Worm (Caenorhabditis elegans) whole organism, late embryonic: ENCODE results near the gene F32D8.1.

Experiments
- C08G9.2 ChIP-seq: sonication (generic microtip); optimal IDR thresholded peaks from 2 replicates; lab custom pipeline; 2016; ENCODE audit warnings: mild to moderate bottlenecking, missing genetic modification characterization, moderate library complexity, missing compliant biosample characterization
- C38D4.7 ChIP-seq: fragments of 200-800 bp; sonication (Bioruptor generic); optimal IDR thresholded peaks from 2 replicates; lab custom pipeline; 2018; ENCODE audit warnings: mild to moderate bottlenecking, missing genetic modification characterization, moderate library complexity, missing compliant biosample characterization
- F13H6.1 ChIP-seq: sonication (generic microtip); optimal IDR thresholded peaks from 2 replicates; lab custom pipeline; 2016; ENCODE audit warnings: missing genetic modification characterization, missing compliant biosample characterization
- K02D7.2 ChIP-seq: sonication (generic microtip); optimal IDR thresholded peaks from 2 replicates; lab custom pipeline; 2017; ENCODE audit warnings: mild to moderate bottlenecking, missing genetic modification characterization, missing compliant biosample characterization
- K09A11.1 ChIP-seq: sonication (generic microtip); optimal IDR thresholded peaks from 2 replicates; lab custom pipeline; 2017; ENCODE audit warnings: antibody characterized with exemption, mild to moderate bottlenecking, missing genetic modification characterization, missing compliant biosample characterization; ENCODE audit not compliant: insufficient read depth
- T23F11.4 ChIP-seq: fragments of 200-800 bp; sonication (Bioruptor generic); optimal IDR thresholded peaks from 2 replicates; lab custom pipeline; 2018; ENCODE audit warnings: mild to moderate bottlenecking, missing genetic modification characterization, missing compliant biosample characterization
- ahr-1 ChIP-seq: sonication (generic microtip); optimal IDR thresholded peaks from 2 replicates; lab custom pipeline; 2016; ENCODE audit warnings: missing genetic modification characterization, missing compliant biosample characterization
- ama-1 ChIP-seq: fragments of 150-350 bp; optimal IDR thresholded peaks from 2 replicates; lab custom pipeline; 2014
- ceh-14 ChIP-seq: sonication (generic microtip); optimal IDR thresholded peaks from 2 replicates; lab custom pipeline; 2016; ENCODE audit warnings: missing genotype, missing genetic modification characterization, missing compliant biosample characterization
- ceh-18 ChIP-seq: sonication (generic microtip); optimal IDR thresholded peaks from 2 replicates; lab custom pipeline; 2016; ENCODE audit warnings: missing genetic modification characterization, missing compliant biosample characterization
- ceh-19 ChIP-seq: fragments of 200-800 bp; sonication (Bioruptor generic); optimal IDR thresholded peaks from 2 replicates; lab custom pipeline; 2018; ENCODE audit warnings: mild to moderate bottlenecking, missing genetic modification characterization, missing compliant biosample characterization
- ceh-22 ChIP-seq: sonication (generic microtip); optimal IDR thresholded peaks from 2 replicates; lab custom pipeline; 2017; ENCODE audit warnings: missing biosample characterization, missing genetic modification characterization
- ceh-45 ChIP-seq: fragments of 200-800 bp; sonication (Bioruptor generic); IDR thresholded peaks from 2 replicates; pipeline ENCODE4 v1.3.6; 2022; ENCODE audit warnings: missing genetic modification reagents, missing genetic modification characterization, missing compliant biosample characterization
- ceh-48 ChIP-seq: sonication (generic microtip); optimal IDR thresholded peaks from 2 replicates; lab custom pipeline; 2016; ENCODE audit warnings: missing genetic modification characterization, inconsistent platforms, missing compliant biosample characterization
- ceh-9 ChIP-seq: sonication (generic microtip); optimal IDR thresholded peaks from 2 replicates; lab custom pipeline; 2016; ENCODE audit warnings: mild to moderate bottlenecking, missing genetic modification characterization, inconsistent platforms, missing compliant biosample characterization
- che-1 ChIP-seq: sonication (generic microtip); optimal IDR thresholded peaks from 2 replicates; lab custom pipeline; 2016; ENCODE audit warnings: mild to moderate bottlenecking, missing genetic modification characterization, missing compliant biosample characterization
- dve-1 ChIP-seq: sonication (generic microtip); optimal IDR thresholded peaks from 2 replicates; lab custom pipeline; 2017; ENCODE audit warnings: antibody characterized with exemption, mild to moderate bottlenecking, missing genetic modification characterization, missing compliant biosample characterization
- elt-2 ChIP-seq: sonication (generic microtip); optimal IDR thresholded peaks from 2 replicates; lab custom pipeline; 2016; ENCODE audit warnings: missing genetic modification reagents, missing genetic modification characterization, missing compliant biosample characterization
- elt-4 ChIP-seq: sonication (generic microtip); optimal IDR thresholded peaks from 2 replicates; lab custom pipeline; 2016; ENCODE audit warnings: missing genetic modification characterization, missing compliant biosample characterization
- ets-4 ChIP-seq: sonication (generic microtip); optimal IDR thresholded peaks from 2 replicates; lab custom pipeline; 2016; ENCODE audit warnings: missing genetic modification characterization, missing compliant biosample characterization
- fkh-10 ChIP-seq: fragments of 150-350 bp; optimal IDR thresholded peaks from 2 replicates; lab custom pipeline; 2014; ENCODE audit warnings: missing biosample characterization, missing genetic modification reagents, missing genetic modification characterization
- gmeb-2 ChIP-seq: sonication (generic microtip); optimal IDR thresholded peaks from 2 replicates; lab custom pipeline; 2016; ENCODE audit warnings: missing genetic modification characterization, inconsistent platforms, missing compliant biosample characterization
- hlh-13 ChIP-seq: fragments of 200-800 bp; sonication (Bioruptor generic); optimal IDR thresholded peaks from 2 replicates; lab custom pipeline; 2018; ENCODE audit warnings: mild to moderate bottlenecking, missing genetic modification characterization, missing compliant biosample characterization
- lin-11 ChIP-seq: fragments of 200-800 bp; sonication (Bioruptor generic); optimal IDR thresholded peaks from 2 replicates; lab custom pipeline; 2018; ENCODE audit warnings: mild to moderate bottlenecking, missing genetic modification characterization, missing compliant biosample characterization
- nfya-1 ChIP-seq: sonication (generic microtip); optimal IDR thresholded peaks from 2 replicates; lab custom pipeline; 2017; ENCODE audit warnings: missing genetic modification characterization, mild to moderate bottlenecking, missing compliant biosample characterization, antibody characterized with exemption, moderate library complexity
- nhr-232 ChIP-seq: sonication (generic microtip); optimal IDR thresholded peaks from 2 replicates; lab custom pipeline; 2016; ENCODE audit warnings: missing genetic modification characterization, missing compliant biosample characterization
- odd-2 ChIP-seq: sonication (generic microtip); optimal IDR thresholded peaks from 2 replicates; lab custom pipeline; 2017; ENCODE audit warnings: antibody characterized with exemption, mild to moderate bottlenecking, missing genetic modification characterization, missing compliant biosample characterization
- pag-3 ChIP-seq: sonication (generic microtip); optimal IDR thresholded peaks from 2 replicates; lab custom pipeline; 2016; ENCODE audit warnings: missing compliant biosample characterization, missing genetic modification characterization, borderline replicate concordance
- pat-9 ChIP-seq: fragments of 200-800 bp; sonication (Bioruptor generic); optimal IDR thresholded peaks from 2 replicates; lab custom pipeline; 2018; ENCODE audit warnings: mild to moderate bottlenecking, missing genetic modification characterization, moderate library complexity, missing compliant biosample characterization
- pha-4 ChIP-seq: fragments of 150-350 bp; optimal IDR thresholded peaks from 2 replicates; lab custom pipeline; 2018; ENCODE audit warnings: missing biosample characterization, missing genetic modification reagents, missing genetic modification characterization
- pqm-1 ChIP-seq: sonication (generic microtip); optimal IDR thresholded peaks from 2 replicates; lab custom pipeline; 2016; ENCODE audit warnings: missing genetic modification characterization, missing compliant biosample characterization
- sdc-2 ChIP-seq: sonication (generic microtip); optimal IDR thresholded peaks from 2 replicates; lab custom pipeline; 2016; ENCODE audit warnings: missing genotype, missing genetic modification characterization, missing compliant biosample characterization
- sox-2 ChIP-seq: fragments of 200-800 bp; sonication (Bioruptor generic); IDR thresholded peaks from 2 replicates; pipeline ENCODE4 v1.3.6; 2022; ENCODE audit warnings: missing genetic modification reagents, missing genetic modification characterization, missing compliant biosample characterization
- sox-4 ChIP-seq: sonication (generic microtip); optimal IDR thresholded peaks from 2 replicates; lab custom pipeline; 2017; ENCODE audit warnings: mild to moderate bottlenecking, missing genetic modification characterization, inconsistent platforms, missing compliant biosample characterization
- syd-9 ChIP-seq: sonication (generic microtip); optimal IDR thresholded peaks from 2 replicates; lab custom pipeline; 2016; ENCODE audit warnings: mild to moderate bottlenecking, missing genetic modification characterization, moderate library complexity, missing compliant biosample characterization
- tbx-7 ChIP-seq: sonication (generic microtip); optimal IDR thresholded peaks from 2 replicates; lab custom pipeline; 2016; ENCODE audit warnings: missing genotype, missing genetic modification characterization, missing compliant biosample characterization
- ttx-3 ChIP-seq: sonication (generic microtip); optimal IDR thresholded peaks from 2 replicates; lab custom pipeline; 2016; ENCODE audit warnings: missing genetic modification reagents, missing genetic modification characterization, missing compliant biosample characterization
- unc-3 ChIP-seq, 2 experiments: fragments of 200-800 bp in 1 of 2; sonication (Bioruptor generic) in 1 of 2; sonication (generic microtip) in 1 of 2; conservative IDR thresholded peaks in 1 of 2; optimal IDR thresholded peaks in 1 of 2; 2 replicates each; pipeline versions ENCODE4 v1.3.6 to Lab custom; 2016 to 2022; ENCODE audit warnings: missing compliant biosample characterization in 2 of 2, missing genetic modification characterization in 2 of 2, missing genetic modification reagents in 1 of 2
- unc-42 ChIP-seq: sonication (generic microtip); optimal IDR thresholded peaks from 2 replicates; lab custom pipeline; 2016; ENCODE audit warnings: missing genotype, missing genetic modification characterization, missing compliant biosample characterization
- unc-55 ChIP-seq: sonication (generic microtip); optimal IDR thresholded peaks from 2 replicates; lab custom pipeline; 2017; ENCODE audit warnings: missing biosample characterization, missing genetic modification reagents, missing genetic modification characterization
- zip-5 ChIP-seq: sonication (generic microtip); optimal IDR thresholded peaks from 2 replicates; lab custom pipeline; 2016; ENCODE audit warnings: missing genetic modification characterization, missing compliant biosample characterization

Gene F32D8.1

ce11 chrV:10909959-10910358 lies 29.3 kb downstream of the F32D8.1 start:
- TF ChIP-seq pag-3 (tag; lab: Kevin White, UChicago) = no peak
- TF ChIP-seq pat-9 = no peak
- no peak for TF ChIP-seq tbx-7 (tag; lab: Kevin White, UChicago)
- TF ChIP-seq pha-4 (tag; lab: Kevin White, UChicago) = no peak
- TF ChIP-seq ceh-45 (GFP tag; lab: Robert Waterston, UW) = no peak
- no peak for TF ChIP-seq zip-5
- TF ChIP-seq unc-42 = no peak
- TF ChIP-seq odd-2 (tag; lab: Kevin White, UChicago) = no peak
- no peak for TF ChIP-seq unc-3 (GFP tag; conservative IDR thresholded peaks at IDR 0.05; lab: Robert Waterston, UW)
- no peak for TF ChIP-seq unc-3 (tag; optimal IDR thresholded peaks at IDR 0.05; lab: Kevin White, UChicago)
- TF ChIP-seq ceh-22 (tag; lab: Kevin White, UChicago) = no peak
- no peak for TF ChIP-seq unc-55 (GFP tag; lab: Kevin White, UChicago)
- TF ChIP-seq sdc-2 (tag; lab: Kevin White, UChicago) = no peak
- no peak for TF ChIP-seq che-1 (tag; lab: Kevin White, UChicago)
- TF ChIP-seq, all 69 proteins: peak for 0

ce11 chrV:10915922-10916321 lies 35.3 kb downstream of the F32D8.1 start:
- TF ChIP-seq ceh-14 (tag; lab: Kevin White, UChicago) = no peak
- TF ChIP-seq ceh-18 (tag; lab: Kevin White, UChicago) = peak; percentile 2
- TF ChIP-seq, all 69 proteins: peak for 1

- TF ChIP-seq nhr-232 (no peak), ceh-45 (GFP tag; lab: Robert Waterston, UW) (no peak), che-1 (tag; lab: Kevin White, UChicago) (no peak), zip-5 (no peak), hlh-13 (no peak), elt-2 (tag; lab: Kevin White, UChicago) (no peak), sdc-2 (tag; lab: Kevin White, UChicago) (no peak)
Measured at ce11 chrV:10918373-10918772, 37.7 kb downstream of the F32D8.1 start, which contains the start of gene F58B4.2. Gene F58B4.2, minus strand, starts transcription at chrV:10918473.

- no peak for TF ChIP-seq ttx-3 (tag; lab: Kevin White, UChicago)
- no peak for TF ChIP-seq che-1 (tag; lab: Kevin White, UChicago)
- TF ChIP-seq ceh-45 (GFP tag; lab: Robert Waterston, UW) = no peak
- no peak for TF ChIP-seq T23F11.4 (GFP tag; lab: Kevin White, UChicago)
- TF ChIP-seq ets-4 (tag; lab: Kevin White, UChicago) = no peak
- no peak for TF ChIP-seq K09A11.1
- no peak for TF ChIP-seq pqm-1 (tag; lab: Kevin White, UChicago)
- TF ChIP-seq C08G9.2 (tag; lab: Kevin White, UChicago) = no peak
- TF ChIP-seq nfya-1 = no peak
- TF ChIP-seq ceh-9 (tag; lab: Kevin White, UChicago) = no peak
- TF ChIP-seq dve-1 (tag; lab: Kevin White, UChicago) = no peak
- no peak for TF ChIP-seq pha-4 (tag; lab: Kevin White, UChicago)
- TF ChIP-seq ceh-19 (GFP tag; lab: Kevin White, UChicago) = no peak
- no peak for TF ChIP-seq elt-4 (tag; lab: Kevin White, UChicago)
- no peak for TF ChIP-seq gmeb-2 (tag; lab: Kevin White, UChicago)
Measured at ce11 chrV:10921747-10922146, 41.1 kb downstream of the F32D8.1 start, which contains the start of gene nas-31. Gene nas-31, minus strand, starts transcription at chrV:10921847.

ce11 chrV:10923229-10923628 lies 42.6 kb downstream of the F32D8.1 start, which contains the start of gene F58B4.7:
Gene F58B4.7, minus strand, starts transcription at chrV:10923329.
- TF ChIP-seq F13H6.1 (no peak), ama-1 (lab: Kevin White, UChicago) (no peak), dve-1 (tag; lab: Kevin White, UChicago) (no peak), ceh-48 (no peak), ahr-1 (tag; lab: Kevin White, UChicago) (no peak), sox-4 (tag; lab: Kevin White, UChicago) (no peak), tbx-7 (tag; lab: Kevin White, UChicago) (no peak), nhr-232 (no peak), fkh-10 (GFP tag; lab: Kevin White, UChicago) (no peak), ceh-14 (tag; lab: Kevin White, UChicago) (no peak), lin-11 (tag; lab: Kevin White, UChicago) (no peak), ceh-45 (GFP tag; lab: Robert Waterston, UW) (no peak), C38D4.7 (no peak), syd-9 (tag; lab: Kevin White, UChicago) (no peak), ceh-9 (tag; lab: Kevin White, UChicago) (no peak), K02D7.2 (no peak), ceh-19 (GFP tag; lab: Kevin White, UChicago) (no peak), sox-2 (no peak)
